Fruit fly (Drosophila melanogaster): ENCODE results near the gene CG3618.

The CG3618 gene

DNA sequence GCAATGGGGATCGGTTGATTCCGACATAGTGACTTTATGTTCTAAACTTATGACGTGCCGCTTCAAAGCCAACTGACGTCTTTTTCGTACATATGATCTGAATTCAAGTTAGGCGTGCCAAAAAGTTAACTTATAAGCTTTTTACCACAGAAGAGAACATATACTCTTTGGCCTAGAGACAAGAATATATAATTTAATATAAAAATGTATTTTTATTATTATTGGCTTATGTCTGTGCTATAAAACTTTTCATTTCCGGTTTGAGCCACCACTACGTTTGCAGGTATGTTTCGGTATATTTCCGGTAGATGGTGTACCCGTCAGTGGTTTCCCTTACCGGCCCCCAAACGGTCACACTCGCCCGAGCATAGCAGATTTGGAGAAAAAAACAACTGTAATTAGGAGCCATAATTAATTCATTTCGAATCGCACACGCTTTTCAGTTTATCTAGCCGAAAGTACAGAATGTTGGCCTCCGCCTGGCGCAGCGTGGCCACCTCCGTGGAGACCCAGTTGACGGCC lies 17.5 kb downstream of the CG3618 start, which contains the start of the genes CG3698 and tzn (continued):
- TF ChIP-seq gt (GFP tag; IDR thresholded peaks at IDR 0.05), result peak; percentile 89
- peak; percentile 95 for TF ChIP-seq CG33213 (GFP tag; optimal IDR thresholded peaks at IDR 0.05)
- no peak for TF ChIP-seq zen2 (GFP tag; IDR thresholded peaks at IDR 0.05; ENCODE audit: partially characterized antibody)
- peak in 1 of 2 experiments; percentile 86 for TF ChIP-seq Hr51 (GFP tag; optimal IDR thresholded peaks at IDR 0.05)
- TF ChIP-seq trem (tag; optimal IDR thresholded peaks at IDR 0.05), result peak; percentile 90
- peak; percentile 81 for TF ChIP-seq HLH54F (GFP tag; optimal IDR thresholded peaks at IDR 0.05)
- TF ChIP-seq run (tag; optimal IDR thresholded peaks at IDR 0.05), result peak; percentile 60
- TF ChIP-seq NC2α (GFP tag; optimal IDR thresholded peaks at IDR 0.05), result peak; percentile 66
- TF ChIP-seq Hmx (GFP tag; optimal IDR thresholded peaks at IDR 0.05), result no peak
- peak; percentile 73 for TF ChIP-seq Adf1 (GFP tag; IDR thresholded peaks at IDR 0.05)
- no peak for TF ChIP-seq lov (optimal IDR thresholded peaks at IDR 0.05)
- peak; percentile 97 for TF ChIP-seq lov (GFP tag; IDR thresholded peaks at IDR 0.05)
- peak; percentile 75 for TF ChIP-seq wor (GFP tag; IDR thresholded peaks at IDR 0.05)
- peak; percentile 94 for TF ChIP-seq ATbp (GFP tag; optimal IDR thresholded peaks at IDR 0.05)
- TF ChIP-seq CG4617 (GFP tag; optimal IDR thresholded peaks at IDR 0.05; ENCODE audit: borderline replicate concordance), result peak; percentile 89
- TF ChIP-seq Kr (GFP tag; optimal IDR thresholded peaks at IDR 0.05), result peak; percentile 81
- peak; percentile 73 for TF ChIP-seq row (GFP tag; IDR thresholded peaks at IDR 0.05)
- TF ChIP-seq slbo (GFP tag; IDR thresholded peaks at IDR 0.05), result peak; percentile 96
- TF ChIP-seq Neu2 (GFP tag; optimal IDR thresholded peaks at IDR 0.05; ENCODE audit: borderline replicate concordance), result no peak
- peak; percentile 91 for TF ChIP-seq CG14050 (GFP tag; IDR thresholded peaks at IDR 0.05)
- TF ChIP-seq Sox100B (GFP tag; optimal IDR thresholded peaks at IDR 0.05), result no peak
- TF ChIP-seq CG6854 (GFP tag; optimal IDR thresholded peaks at IDR 0.05), result peak; percentile 88
- peak; percentile 93 for TF ChIP-seq B-H2 (GFP tag; optimal IDR thresholded peaks at IDR 0.05)
- TF ChIP-seq CG3726 (GFP tag; IDR thresholded peaks at IDR 0.05), result peak; percentile 89
- peak; percentile 84 for TF ChIP-seq CG16779 (GFP tag; IDR thresholded peaks at IDR 0.05)
- TF ChIP-seq CG4820 (GFP tag; optimal IDR thresholded peaks at IDR 0.05), result peak; percentile 87
- peak; percentile 88 for TF ChIP-seq CG33557 (GFP tag; optimal IDR thresholded peaks at IDR 0.05)
- TF ChIP-seq kah (GFP tag; optimal IDR thresholded peaks at IDR 0.05), result peak; percentile 74
- TF ChIP-seq CG1602 (GFP tag; optimal IDR thresholded peaks at IDR 0.05), result peak; percentile 82
- peak; percentile 85 for TF ChIP-seq croc (GFP tag; conservative IDR thresholded peaks at IDR 0.05)
- peak; percentile 99 for TF ChIP-seq Hmr (GFP tag; optimal IDR thresholded peaks at IDR 0.05)
- no peak for TF ChIP-seq Gsc (GFP tag; IDR thresholded peaks at IDR 0.05)
- TF ChIP-seq Opbp (GFP tag; IDR thresholded peaks at IDR 0.05; ENCODE audit: partially characterized antibody), result 0 out of 3 replicates have a peak, but pooled peaks have one; percentile 9
- no peak for TF ChIP-seq CG5180 (GFP tag; optimal IDR thresholded peaks at IDR 0.05)
- TF ChIP-seq her (GFP tag; optimal IDR thresholded peaks at IDR 0.05), result peak; percentile 79
- peak; percentile 97 for TF ChIP-seq vvl (GFP tag; IDR thresholded peaks at IDR 0.05)
- TF ChIP-seq ttk (GFP tag; IDR thresholded peaks at IDR 0.05), result peak; percentile 94
- peak; percentile 85 for TF ChIP-seq sisA (GFP tag; IDR thresholded peaks at IDR 0.05)
- TF ChIP-seq CTCF (GFP tag; optimal IDR thresholded peaks at IDR 0.05), result peak; percentile 94
- TF ChIP-seq CG10321 (GFP tag; IDR thresholded peaks at IDR 0.05), result peak; percentile 80
- peak; percentile 89 for TF ChIP-seq CG4854 (GFP tag; optimal IDR thresholded peaks at IDR 0.05)
- TF ChIP-seq CG2116 (GFP tag; optimal IDR thresholded peaks at IDR 0.05), result peak; percentile 90
- TF ChIP-seq CG10565 (GFP tag; optimal IDR thresholded peaks at IDR 0.05), result peak; percentile 75
- peak; percentile 78; the same call in 2 of the 3 replicates for TF ChIP-seq CG7357 (GFP tag; IDR thresholded peaks at IDR 0.05)
- no peak for TF ChIP-seq dmrt99B (tag; optimal IDR thresholded peaks at IDR 0.05)
- TF ChIP-seq gcm2 (GFP tag; optimal IDR thresholded peaks at IDR 0.05), result peak; percentile 58
- peak; percentile 69 for TF ChIP-seq Antp (GFP tag; optimal IDR thresholded peaks at IDR 0.05)
- peak; percentile 82 for TF ChIP-seq Ada2b (GFP tag; IDR thresholded peaks at IDR 0.05)
- TF ChIP-seq CG6765 (GFP tag; optimal IDR thresholded peaks at IDR 0.05), result peak; percentile 97
- TF ChIP-seq CG2202 (tag; optimal IDR thresholded peaks at IDR 0.05), result peak; percentile 89
- peak; percentile 83 for TF ChIP-seq dimm (GFP tag; IDR thresholded peaks at IDR 0.05)
- peak; percentile 72; the same call in 1 of the 2 replicates for TF ChIP-seq Poxn (GFP tag; IDR thresholded peaks at IDR 0.05)

Measured in whole organism, embryonic.